Fruit fly (Drosophila melanogaster): ENCODE measurements around the gene kuz.

The kuz gene

DNA sequence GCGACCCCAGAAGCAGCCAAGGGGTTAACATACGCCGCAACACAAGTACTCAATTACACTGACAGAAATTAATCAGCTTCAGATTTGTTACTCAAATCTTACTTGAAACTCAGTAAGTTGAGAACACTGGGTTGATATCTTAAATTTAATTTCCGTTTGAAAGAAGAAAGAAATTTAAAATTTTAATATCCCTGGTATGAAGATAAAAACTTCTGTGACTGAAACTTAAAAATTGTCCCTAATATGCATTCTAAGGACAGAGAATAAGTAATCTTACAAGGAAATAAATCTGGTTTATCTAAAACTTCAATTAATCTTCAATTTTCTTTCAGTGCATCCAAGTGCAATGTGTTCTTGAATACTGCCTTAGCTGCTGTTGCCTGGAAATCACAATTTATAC lies 63.8 kb downstream of the kuz start (continued):
- TF ChIP-seq bowl (GFP tag; IDR thresholded peaks at IDR 0.05) (no peak), CG9797 (GFP tag; optimal IDR thresholded peaks at IDR 0.05) (no peak), HLH54F (GFP tag; optimal IDR thresholded peaks at IDR 0.05) (no peak), CG17802 (tag; optimal IDR thresholded peaks at IDR 0.05) (no peak), CG18599 (GFP tag; optimal IDR thresholded peaks at IDR 0.05) (peak; percentile 29), Hey (tag; optimal IDR thresholded peaks at IDR 0.05) (no peak), Rfx (GFP tag; IDR thresholded peaks at IDR 0.05) (no peak), Xbp1 (GFP tag; optimal IDR thresholded peaks at IDR 0.05) (no peak), Drgx (GFP tag; IDR thresholded peaks at IDR 0.05) (peak; percentile 23; the same call in 1 of the 2 replicates), CG8388 (GFP tag; optimal IDR thresholded peaks at IDR 0.05) (peak; percentile 35), CG32772 (GFP tag; IDR thresholded peaks at IDR 0.05) (no peak), Oli (tag; optimal IDR thresholded peaks at IDR 0.05) (peak; percentile 10), CG17359 (tag; optimal IDR thresholded peaks at IDR 0.05) (peak; percentile 7), phol (tag; optimal IDR thresholded peaks at IDR 0.05) (peak; percentile 61), CG18262 (tag; optimal IDR thresholded peaks at IDR 0.05) (peak; percentile 57), dmrt99B (tag; optimal IDR thresholded peaks at IDR 0.05) (peak; percentile 58), MESR4 (GFP tag; optimal IDR thresholded peaks at IDR 0.05) (no peak), sisA (GFP tag; IDR thresholded peaks at IDR 0.05) (no peak), CG4282 (GFP tag; optimal IDR thresholded peaks at IDR 0.05) (no peak), vfl (GFP tag; optimal IDR thresholded peaks at IDR 0.05) (no peak), grn (GFP tag; optimal IDR thresholded peaks at IDR 0.05) (no peak), Tbp (GFP tag; optimal IDR thresholded peaks at IDR 0.05) (no peak), Neu2 (GFP tag; optimal IDR thresholded peaks at IDR 0.05; ENCODE audit: borderline replicate concordance) (no peak), CG14441 (GFP tag; IDR thresholded peaks at IDR 0.05) (no peak), CG4424 (GFP tag; optimal IDR thresholded peaks at IDR 0.05) (peak; percentile 20), Vsx1 (GFP tag; optimal IDR thresholded peaks at IDR 0.05) (no peak), H2.0 (GFP tag; IDR thresholded peaks at IDR 0.05) (no peak), gsb-n (tag; optimal IDR thresholded peaks at IDR 0.05) (no peak), inv (GFP tag; IDR thresholded peaks at IDR 0.05; ENCODE audit: partially characterized antibody) (no peak), tll (GFP tag; optimal IDR thresholded peaks at IDR 0.05) (no peak), bcd (GFP tag; optimal IDR thresholded peaks at IDR 0.05) (peak; percentile 26), CG17385 (GFP tag; optimal IDR thresholded peaks at IDR 0.05) (no peak), chinmo (GFP tag; IDR thresholded peaks at IDR 0.05; ENCODE audit: partially characterized antibody) (no peak), CG10979 (tag; optimal IDR thresholded peaks at IDR 0.05) (peak; percentile 63), Hr51 (GFP tag; optimal IDR thresholded peaks at IDR 0.05) (no peak), CG3838 (GFP tag; optimal IDR thresholded peaks at IDR 0.05) (no peak), tio (GFP tag; optimal IDR thresholded peaks at IDR 0.05) (peak; percentile 3), CG2129 (GFP tag; IDR thresholded peaks at IDR 0.05; ENCODE audit: partially characterized antibody) (no peak), E2f1 (GFP tag; IDR thresholded peaks at IDR 0.05) (no peak), Opbp (GFP tag; IDR thresholded peaks at IDR 0.05; ENCODE audit: partially characterized antibody) (no peak), CG7928 (GFP tag; optimal IDR thresholded peaks at IDR 0.05) (no peak), Dfd (GFP tag; optimal IDR thresholded peaks at IDR 0.05) (no peak), en (GFP tag; optimal IDR thresholded peaks at IDR 0.05) (no peak), Doc3 (GFP tag; IDR thresholded peaks at IDR 0.05; ENCODE audit: partially characterized antibody) (no peak), CG7839 (tag; optimal IDR thresholded peaks at IDR 0.05) (no peak), pho (GFP tag; optimal IDR thresholded peaks at IDR 0.05) (no peak), bigmax (GFP tag; optimal IDR thresholded peaks at IDR 0.05) (no peak), Elba2 (GFP tag; optimal IDR thresholded peaks at IDR 0.05) (no peak), hb (GFP tag; IDR thresholded peaks at IDR 0.05; ENCODE audit: partially characterized antibody) (no peak), gem (tag; optimal IDR thresholded peaks at IDR 0.05) (peak; percentile 61)
